Fruit fly (Drosophila melanogaster): ENCODE results near the gene mid.

The mid gene

DNA sequence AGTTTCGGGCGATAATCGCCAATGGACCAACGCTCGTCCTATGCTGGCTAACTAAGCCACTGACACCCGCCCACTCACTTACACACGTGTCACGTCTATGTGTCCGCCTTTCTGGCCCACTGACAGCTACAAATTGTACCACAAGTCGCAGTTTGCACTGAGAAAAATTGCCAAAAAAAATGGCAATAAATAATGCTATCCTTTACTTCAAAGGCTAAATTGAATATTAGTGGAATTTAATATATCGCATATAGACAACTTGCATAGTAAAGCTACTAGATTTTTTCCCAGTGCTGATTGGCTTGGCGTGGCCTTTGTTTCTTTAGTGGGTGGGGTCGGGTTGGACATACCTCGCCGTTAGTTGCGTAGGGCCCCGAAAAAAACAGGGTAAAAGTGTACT lies 36.1 kb upstream of the mid start (continued):
- TF ChIP-seq Ravus (GFP tag; IDR thresholded peaks at IDR 0.05) (no peak), CG6272 (GFP tag; IDR thresholded peaks at IDR 0.05) (0 out of 2 replicates have a peak, but pooled peaks have one; percentile 38), CG17829 (tag; optimal IDR thresholded peaks at IDR 0.05) (peak; percentile 49), Ets65A (GFP tag) (peak; percentile 96), prd (optimal IDR thresholded peaks at IDR 0.05) (no peak), prd (GFP tag; IDR thresholded peaks at IDR 0.05) (peak; percentile 71), CG10979 (tag; optimal IDR thresholded peaks at IDR 0.05) (peak; percentile 74), CG31441 (GFP tag; IDR thresholded peaks at IDR 0.05) (peak; percentile 61; the same call in 1 of the 2 replicates), Max (GFP tag; optimal IDR thresholded peaks at IDR 0.05) (peak; percentile 25), sisA (GFP tag; IDR thresholded peaks at IDR 0.05) (peak; percentile 66), toy (GFP tag; IDR thresholded peaks at IDR 0.05) (0 out of 2 replicates have a peak, but pooled peaks have one; percentile 32), Vsx1 (GFP tag; optimal IDR thresholded peaks at IDR 0.05) (peak; percentile 27), gem (tag; optimal IDR thresholded peaks at IDR 0.05) (peak; percentile 73), CG17328 (GFP tag; IDR thresholded peaks at IDR 0.05) (peak; percentile 66), Bdp1 (GFP tag; optimal IDR thresholded peaks at IDR 0.05) (no peak), CG12155 (GFP tag; optimal IDR thresholded peaks at IDR 0.05) (peak; percentile 34), lilli (GFP tag; optimal IDR thresholded peaks at IDR 0.05) (peak; percentile 32), CG2712 (tag; optimal IDR thresholded peaks at IDR 0.05) (peak; percentile 74), CG5953 (GFP tag; IDR thresholded peaks at IDR 0.05) (0 out of 2 replicates have a peak, but pooled peaks have one; percentile 34), Abd-B (GFP tag; optimal IDR thresholded peaks at IDR 0.05) (peak; percentile 39), CG3065 (GFP tag; optimal IDR thresholded peaks at IDR 0.05) (no peak), B-H2 (GFP tag; optimal IDR thresholded peaks at IDR 0.05) (no peak), CG11093 (GFP tag; IDR thresholded peaks at IDR 0.05) (peak; percentile 50; the same call in 1 of the 3 replicates), CG30020 (tag; optimal IDR thresholded peaks at IDR 0.05) (no peak), HLH3B (GFP tag; IDR thresholded peaks at IDR 0.05) (peak; percentile 71), Hmr (GFP tag; optimal IDR thresholded peaks at IDR 0.05) (peak; percentile 21), CG15011 (GFP tag; optimal IDR thresholded peaks at IDR 0.05) (peak; percentile 33), Sry-δ (GFP tag; optimal IDR thresholded peaks at IDR 0.05) (peak; percentile 36), Hr3 (GFP tag; optimal IDR thresholded peaks at IDR 0.05) (peak; percentile 28), CG4424 (GFP tag; optimal IDR thresholded peaks at IDR 0.05) (peak; percentile 72), ase (GFP tag; IDR thresholded peaks at IDR 0.05) (peak; percentile 70; the same call in 2 of the 3 replicates), jing (GFP tag; optimal IDR thresholded peaks at IDR 0.05) (peak; percentile 21), CG17361 (GFP tag; IDR thresholded peaks at IDR 0.05) (peak; percentile 58), rib (GFP tag; IDR thresholded peaks at IDR 0.05) (no peak), CG10321 (GFP tag; IDR thresholded peaks at IDR 0.05) (no peak), CG10366 (GFP tag; IDR thresholded peaks at IDR 0.05) (peak; percentile 51), CG3281 (GFP tag; optimal IDR thresholded peaks at IDR 0.05) (no peak), CG4820 (GFP tag; optimal IDR thresholded peaks at IDR 0.05) (peak; percentile 70), CG9215 (GFP tag; IDR thresholded peaks at IDR 0.05) (peak; percentile 45), unpg (GFP tag; optimal IDR thresholded peaks at IDR 0.05) (peak; percentile 67), CG10959 (GFP tag; IDR thresholded peaks at IDR 0.05) (peak; percentile 44; the same call in 1 of the 2 replicates), CG7963 (GFP tag; IDR thresholded peaks at IDR 0.05; ENCODE audit: partially characterized antibody) (0 out of 3 replicates have a peak, but pooled peaks have one; percentile 21), Antp (GFP tag; optimal IDR thresholded peaks at IDR 0.05) (peak; percentile 66), Hey (tag; optimal IDR thresholded peaks at IDR 0.05) (peak; percentile 78), seq (GFP tag; IDR thresholded peaks at IDR 0.05) (0 out of 2 replicates have a peak, but pooled peaks have one; percentile 31), Chrac-16 (GFP tag; optimal IDR thresholded peaks at IDR 0.05) (peak; percentile 49), Ada2b (GFP tag; IDR thresholded peaks at IDR 0.05) (peak; percentile 56), CG11456 (GFP tag; IDR thresholded peaks at IDR 0.05) (peak; percentile 64; the same call in 2 of the 3 replicates), D19A (tag; optimal IDR thresholded peaks at IDR 0.05) (peak; percentile 40), CG11723 (GFP tag; optimal IDR thresholded peaks at IDR 0.05) (peak; percentile 0), Ssrp (tag; optimal IDR thresholded peaks at IDR 0.05) (peak; percentile 52), sqz (GFP tag; optimal IDR thresholded peaks at IDR 0.05) (peak; percentile 32)

Data from whole organism, embryonic.